Worm (Caenorhabditis elegans): Measurements from ENCODE around the gene Y41G9A.6.

Y41G9A.6 gene

DNA sequence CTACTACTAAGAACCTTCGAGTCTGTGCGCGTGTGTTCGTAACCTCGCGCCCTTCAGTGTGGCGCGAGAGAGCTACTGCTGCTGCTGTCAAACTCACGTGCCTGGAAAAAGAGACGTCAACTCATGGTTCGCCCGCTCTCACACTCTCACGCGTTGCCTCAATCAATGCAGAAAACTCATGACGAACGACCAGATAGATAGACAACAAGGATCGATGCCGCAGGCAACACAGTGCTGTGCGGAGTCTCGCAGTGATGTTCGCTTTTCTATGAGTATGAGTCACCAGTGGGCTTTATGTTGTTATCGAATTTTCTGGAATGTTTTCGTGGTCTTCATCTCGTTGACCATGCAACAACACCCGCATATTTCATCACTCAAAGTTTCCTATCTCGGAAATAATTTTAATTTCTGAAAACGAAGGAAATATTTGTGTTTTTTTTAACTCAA lies 32.0 kb downstream of the Y41G9A.6 start (continued):
- TF ChIP-seq D2030.7 (GFP tag; IDR thresholded peaks at IDR 0.05) (no peak), B0035.1 (tag; optimal IDR thresholded peaks at IDR 0.05) (no peak), nfya-1 (tag; optimal IDR thresholded peaks at IDR 0.05; ENCODE audit: borderline replicate concordance, insufficient read depth) (no peak), F49E8.2 (tag; optimal IDR thresholded peaks at IDR 0.05; ENCODE audit: insufficient read depth) (no peak), mcd-1 (GFP tag; IDR thresholded peaks at IDR 0.05) (peak; percentile 76), T26A5.8 (tag; optimal IDR thresholded peaks at IDR 0.05) (no peak), gei-17 (GFP tag; optimal IDR thresholded peaks at IDR 0.05) (peak; percentile 67), K11D2.4 (GFP tag; IDR thresholded peaks at IDR 0.05) (peak; percentile 92), F52B5.7 (tag; optimal IDR thresholded peaks at IDR 0.05) (peak; percentile 40), attf-5 (GFP tag; optimal IDR thresholded peaks at IDR 0.05) (peak; percentile 76), chd-7 (tag; optimal IDR thresholded peaks at IDR 0.05) (peak; percentile 95), hlh-12 (tag; optimal IDR thresholded peaks at IDR 0.05) (no peak), lsl-1 (GFP tag; optimal IDR thresholded peaks at IDR 0.05) (no peak), ceh-79 (tag; optimal IDR thresholded peaks at IDR 0.05) (no peak), unc-62 (GFP tag; optimal IDR thresholded peaks at IDR 0.05) (peak; percentile 91), bed-2 (GFP tag; IDR thresholded peaks at IDR 0.05) (0 out of 2 replicates have a peak, but pooled peaks have one; percentile 28), aptf-2 (GFP tag; conservative IDR thresholded peaks at IDR 0.05) (no peak), lin-40 (tag; optimal IDR thresholded peaks at IDR 0.05) (peak; percentile 86), akir-1 (GFP tag; optimal IDR thresholded peaks at IDR 0.05) (no peak), F39B2.1 (GFP tag; IDR thresholded peaks at IDR 0.05) (no peak), egl-44 (GFP tag; IDR thresholded peaks at IDR 0.05) (peak; percentile 81), F37B4.10 (GFP tag; IDR thresholded peaks at IDR 0.05) (no peak), nhr-90 (tag; optimal IDR thresholded peaks at IDR 0.05) (peak; percentile 76), ztf-18 (tag; optimal IDR thresholded peaks at IDR 0.05) (peak; percentile 45), atf-7 (tag; optimal IDR thresholded peaks at IDR 0.05) (peak; percentile 94), attf-3 (GFP tag; conservative IDR thresholded peaks at IDR 0.05) (no peak), ekl-4 (GFP tag; IDR thresholded peaks at IDR 0.05) (peak; percentile 92), ztf-25 (GFP tag; IDR thresholded peaks at IDR 0.05) (no peak), somi-1 (GFP tag; optimal IDR thresholded peaks at IDR 0.05) (peak; percentile 84), rcor-1 (GFP tag; IDR thresholded peaks at IDR 0.05) (peak; percentile 55), lin-26 (GFP tag; IDR thresholded peaks at IDR 0.05) (peak; percentile 80), egrh-3 (GFP tag; IDR thresholded peaks at IDR 0.05) (peak; percentile 61; the same call in 1 of the 2 replicates), egl-18 (GFP tag; IDR thresholded peaks at IDR 0.05) (peak; percentile 70; the same call in 1 of the 2 replicates), fkh-3 (tag; optimal IDR thresholded peaks at IDR 0.05) (no peak), K12H6.12 (tag; optimal IDR thresholded peaks at IDR 0.05) (peak; percentile 91), nhr-120 (GFP tag; IDR thresholded peaks at IDR 0.05) (0 out of 2 replicates have a peak, but pooled peaks have one; percentile 80), nfyb-1 (GFP tag; IDR thresholded peaks at IDR 0.05) (peak; percentile 94), madf-10 (tag; optimal IDR thresholded peaks at IDR 0.05) (peak; percentile 81), let-526 (GFP tag; IDR thresholded peaks at IDR 0.05) (peak; percentile 93; the same call in 1 of the 2 replicates), F33H1.4 (GFP tag; IDR thresholded peaks at IDR 0.05) (peak; percentile 25; the same call in 1 of the 2 replicates), ztf-26 (tag; optimal IDR thresholded peaks at IDR 0.05) (peak; percentile 66), F57A8.1 (GFP tag; optimal IDR thresholded peaks at IDR 0.05) (no peak), B0019.2 (GFP tag; conservative IDR thresholded peaks at IDR 0.05) (no peak), ceh-27 (GFP tag; optimal IDR thresholded peaks at IDR 0.05) (peak; percentile 75), zfh-2 (GFP tag; conservative IDR thresholded peaks at IDR 0.05) (peak; percentile 92), F23B12.7 (tag; optimal IDR thresholded peaks at IDR 0.05; ENCODE audit: insufficient read depth) (no peak), hmg-1.2 (GFP tag; IDR thresholded peaks at IDR 0.05) (peak; percentile 52; the same call in 1 of the 2 replicates), ceh-58 (GFP tag; IDR thresholded peaks at IDR 0.05) (no peak), F22D6.2 (tag; optimal IDR thresholded peaks at IDR 0.05) (no peak)

All from whole organism, young adult.